Fruit fly (Drosophila melanogaster) whole organism, embryonic: ENCODE measurements around the gene Desat2.

Source experiments
- Awh ChIP-seq: fragments of 200-800 bp; sonication (Bioruptor generic); IDR thresholded peaks from 2 replicates; pipeline ENCODE4, ENCODE4 v1.3.6; 2022; ENCODE audit warnings: missing biosample characterization, missing genetic modification characterization
- Bdp1 ChIP-seq: fragments of 200-800 bp; sonication (Bioruptor generic); optimal IDR thresholded peaks from 3 replicates; lab custom pipeline; 2016; ENCODE audit warnings: missing biosample characterization, missing genetic modification characterization
- Bgb ChIP-seq: fragments of 200-800 bp; sonication (Bioruptor generic); IDR thresholded peaks from 2 replicates; pipeline ENCODE4 v1.3.6; 2022; ENCODE audit warnings: missing biosample characterization, missing genetic modification characterization; ENCODE audit not compliant: partially characterized antibody
- CG10462 ChIP-seq: fragments of 200-800 bp; sonication (Bioruptor generic); optimal IDR thresholded peaks from 2 replicates; lab custom pipeline; 2016; ENCODE audit warnings: missing biosample characterization, missing genetic modification characterization
- CG11398 ChIP-seq: fragments of 200-800 bp; sonication (Bioruptor generic); optimal IDR thresholded peaks from 2 replicates; lab custom pipeline; 2016; ENCODE audit warnings: missing biosample characterization, missing genetic modification characterization
- CG15601 ChIP-seq: fragments of 200-800 bp; sonication (Bioruptor generic); optimal IDR thresholded peaks from 3 replicates; lab custom pipeline; 2019; ENCODE audit warnings: missing biosample characterization, mild to moderate bottlenecking, missing genetic modification characterization, moderate library complexity
- CG1603 ChIP-seq: fragments of 200-800 bp; sonication (Bioruptor generic); optimal IDR thresholded peaks from 2 replicates; lab custom pipeline; 2019; ENCODE audit warnings: missing biosample characterization, mild to moderate bottlenecking, missing genetic modification characterization, moderate library complexity
- CG17186 ChIP-seq: fragments of 200-800 bp; sonication (Bioruptor generic); optimal IDR thresholded peaks from 3 replicates; lab custom pipeline; 2017; ENCODE audit warnings: missing biosample characterization, missing genetic modification reagents, missing genetic modification characterization
- CG17802 ChIP-seq: fragments of 200-800 bp; sonication (Bioruptor generic); optimal IDR thresholded peaks from 2 replicates; lab custom pipeline; 2018; ENCODE audit warnings: missing biosample characterization, mild to moderate bottlenecking, missing genetic modification characterization, moderate library complexity
- CG30020 ChIP-seq: fragments of 200-800 bp; optimal IDR thresholded peaks from 2 replicates; lab custom pipeline; 2019; ENCODE audit warnings: missing biosample characterization, mild to moderate bottlenecking, missing genetic modification characterization, moderate library complexity
- CG31224 ChIP-seq: fragments of 200-800 bp; sonication (Bioruptor generic); IDR thresholded peaks from 2 replicates; pipeline ENCODE4 v1.3.6; 2022; ENCODE audit warnings: missing biosample characterization, missing genetic modification characterization
- CG3163 ChIP-seq: fragments of 200-800 bp; sonication (Bioruptor generic); optimal IDR thresholded peaks from 3 replicates; lab custom pipeline; 2016; ENCODE audit warnings: missing biosample characterization, missing genetic modification characterization
- CG34376 ChIP-seq: fragments of 200-800 bp; sonication (Bioruptor generic); optimal IDR thresholded peaks from 2 replicates; lab custom pipeline; 2018; ENCODE audit warnings: missing biosample characterization, mild to moderate bottlenecking, missing genetic modification characterization
- CG43689 ChIP-seq: fragments of 200-800 bp; sonication (Bioruptor generic); IDR thresholded peaks from 2 replicates; pipeline ENCODE4 v1.3.6; 2022; ENCODE audit warnings: missing biosample characterization, missing genetic modification characterization
- CG4617 ChIP-seq: fragments of 200-800 bp; sonication (Bioruptor generic); optimal IDR thresholded peaks from 3 replicates; lab custom pipeline; 2016; ENCODE audit warnings: missing biosample characterization, missing genetic modification characterization, borderline replicate concordance
- CG4854 ChIP-seq: fragments of 200-800 bp; sonication (Bioruptor generic); optimal IDR thresholded peaks from 2 replicates; lab custom pipeline; 2016; ENCODE audit warnings: missing biosample characterization, missing genetic modification characterization, inconsistent platforms
- CG6254 ChIP-seq: fragments of 200-800 bp; sonication (Bioruptor generic); optimal IDR thresholded peaks from 3 replicates; lab custom pipeline; 2017; ENCODE audit warnings: mild to moderate bottlenecking, missing biosample characterization, missing genetic modification reagents, missing genetic modification characterization
- CG6689 ChIP-seq: fragments of 200-800 bp; sonication (Bioruptor generic); IDR thresholded peaks from 2 replicates; pipeline ENCODE4 v1.3.6; 2022; ENCODE audit warnings: missing biosample characterization, missing genetic modification characterization
- CG6791 ChIP-seq: fragments of 200-800 bp; sonication (Bioruptor generic); IDR thresholded peaks from 3 replicates; pipeline ENCODE4 v1.3.6; 2022; ENCODE audit warnings: missing biosample characterization, missing genetic modification characterization; ENCODE audit not compliant: partially characterized antibody
- CG8359 ChIP-seq: fragments of 200-800 bp; sonication (Bioruptor generic); optimal IDR thresholded peaks from 2 replicates; lab custom pipeline; 2017; ENCODE audit warnings: missing biosample characterization, mild to moderate bottlenecking, missing genetic modification characterization, borderline replicate concordance
- CG9437 ChIP-seq: fragments of 200-800 bp; sonication (Bioruptor generic); optimal IDR thresholded peaks from 2 replicates; lab custom pipeline; 2018; ENCODE audit warnings: missing biosample characterization, mild to moderate bottlenecking, missing genetic modification characterization
- CG9797 ChIP-seq: fragments of 200-800 bp; sonication (Bioruptor generic); optimal IDR thresholded peaks from 3 replicates; lab custom pipeline; 2018; ENCODE audit warnings: missing biosample characterization, mild to moderate bottlenecking, missing genetic modification characterization
- CG9817 ChIP-seq: fragments of 200-800 bp; sonication (Bioruptor generic); optimal IDR thresholded peaks from 2 replicates; lab custom pipeline; 2018; ENCODE audit warnings: missing biosample characterization, mild to moderate bottlenecking, missing genetic modification characterization, moderate library complexity
- D19A ChIP-seq: fragments of 200-800 bp; optimal IDR thresholded peaks from 3 replicates; lab custom pipeline; 2019; ENCODE audit warnings: missing biosample characterization, mild to moderate bottlenecking, missing genetic modification characterization, moderate library complexity
- Deaf1 ChIP-seq: fragments of 200-800 bp; optimal IDR thresholded peaks from 3 replicates; lab custom pipeline; 2019; ENCODE audit warnings: missing biosample characterization, mild to moderate bottlenecking, missing genetic modification characterization, moderate library complexity
- E2f2 ChIP-seq: fragments of 200-800 bp; sonication (Bioruptor generic); IDR thresholded peaks from 2 replicates; pipeline ENCODE4 v1.3.6; 2022; ENCODE audit warnings: missing biosample characterization, missing genetic modification characterization
- MBD-R2 ChIP-seq: fragments of 200-800 bp; sonication (Bioruptor generic); IDR thresholded peaks from 2 replicates; pipeline ENCODE4 v1.3.6; 2022; ENCODE audit warnings: missing biosample characterization, missing genetic modification characterization
- Med ChIP-seq: fragments of 200-800 bp; sonication (Bioruptor generic); peaks from one replicate; lab custom pipeline; 2016; ENCODE audit warnings: missing biosample characterization, missing genetic modification characterization, mild to moderate bottlenecking, inconsistent platforms, moderate library complexity
- NC2α ChIP-seq: fragments of 200-800 bp; sonication (Bioruptor generic); optimal IDR thresholded peaks from 2 replicates; lab custom pipeline; 2016; ENCODE audit warnings: missing biosample characterization, missing genetic modification characterization
- Rfx ChIP-seq: fragments of 200-800 bp; sonication (Bioruptor generic); IDR thresholded peaks from 2 replicates; pipeline ENCODE4 v1.3.6; 2022; ENCODE audit warnings: missing biosample characterization, missing genetic modification characterization
- Spps ChIP-seq: fragments of 200-800 bp; sonication (Bioruptor generic); optimal IDR thresholded peaks from 2 replicates; lab custom pipeline; 2018; ENCODE audit warnings: missing biosample characterization, mild to moderate bottlenecking, missing genetic modification characterization
- Sry-β ChIP-seq: fragments of 200-800 bp; sonication (Bioruptor generic); optimal IDR thresholded peaks from 2 replicates; lab custom pipeline; 2018; ENCODE audit warnings: missing biosample characterization, mild to moderate bottlenecking, missing genetic modification characterization, moderate library complexity
- ase ChIP-seq: fragments of 200-800 bp; sonication (Bioruptor generic); IDR thresholded peaks from 3 replicates; pipeline ENCODE4 v1.3.6; 2022; ENCODE audit warnings: missing biosample characterization, missing genetic modification characterization
- ato ChIP-seq: fragments of 200-800 bp; sonication (Bioruptor generic); IDR thresholded peaks from 2 replicates; pipeline ENCODE4 v1.3.6; 2022; ENCODE audit warnings: missing biosample characterization, missing genetic modification characterization; ENCODE audit not compliant: partially characterized antibody
- bigmax ChIP-seq: fragments of 200-800 bp; sonication (Bioruptor generic); optimal IDR thresholded peaks from 2 replicates; lab custom pipeline; 2018; ENCODE audit warnings: missing biosample characterization, mild to moderate bottlenecking, missing genetic modification characterization
- ci ChIP-seq: fragments of 200-800 bp; sonication (Bioruptor generic); IDR thresholded peaks from 3 replicates; pipeline ENCODE4 v1.3.6; 2022; ENCODE audit warnings: missing biosample characterization, missing genetic modification characterization
- crp ChIP-seq, 2 experiments: fragments of 200-800 bp; sonication (Bioruptor generic); optimal IDR thresholded peaks; 2 replicates in 1 of 2; 3 replicates in 1 of 2; lab custom pipeline; 2017; ENCODE audit warnings: missing biosample characterization in 2 of 2, missing genetic modification characterization in 2 of 2, mild to moderate bottlenecking in 1 of 2, moderate library complexity in 1 of 2
- dimm ChIP-seq: fragments of 200-800 bp; sonication (Bioruptor generic); IDR thresholded peaks from 2 replicates; pipeline ENCODE4 v1.3.6; 2022; ENCODE audit warnings: missing biosample characterization, missing genetic modification characterization
- dmrt11E ChIP-seq: fragments of 200-800 bp; sonication (Bioruptor generic); optimal IDR thresholded peaks from 3 replicates; lab custom pipeline; 2018; ENCODE audit warnings: missing biosample characterization, mild to moderate bottlenecking, missing genetic modification characterization, moderate library complexity
- ftz-f1 ChIP-seq: fragments of 200-800 bp; sonication (Bioruptor generic); optimal IDR thresholded peaks from 2 replicates; lab custom pipeline; 2016; ENCODE audit warnings: missing biosample characterization, missing genetic modification characterization
- gsb-n ChIP-seq: fragments of 200-800 bp; sonication (Bioruptor generic); optimal IDR thresholded peaks from 3 replicates; lab custom pipeline; 2018; ENCODE audit warnings: missing biosample characterization, mild to moderate bottlenecking, missing genetic modification characterization
- lab ChIP-seq: fragments of 200-800 bp; sonication (Bioruptor generic); optimal IDR thresholded peaks from 3 replicates; lab custom pipeline; 2017; ENCODE audit warnings: missing biosample characterization, missing genetic modification characterization, mild to moderate bottlenecking, moderate library complexity, missing genetic modification reagents
- nmo ChIP-seq: fragments of 200-800 bp; sonication (Bioruptor generic); optimal IDR thresholded peaks from 2 replicates; lab custom pipeline; 2018; ENCODE audit warnings: missing biosample characterization, mild to moderate bottlenecking, missing genetic modification characterization, moderate library complexity
- pb ChIP-seq: fragments of 200-800 bp; sonication (Bioruptor generic); optimal IDR thresholded peaks from 3 replicates; lab custom pipeline; 2016; ENCODE audit warnings: missing biosample characterization, missing genetic modification characterization
- pros ChIP-seq: fragments of 200-800 bp; sonication (Bioruptor generic); optimal IDR thresholded peaks from 3 replicates; lab custom pipeline; 2019; ENCODE audit warnings: missing biosample characterization, mild to moderate bottlenecking, missing genetic modification characterization, moderate library complexity
- psq ChIP-seq: fragments of 200-800 bp; sonication (Bioruptor generic); optimal IDR thresholded peaks from 2 replicates; lab custom pipeline; 2017; ENCODE audit warnings: missing biosample characterization, missing genetic modification characterization
- sr ChIP-seq: fragments of 200-800 bp; sonication (Bioruptor generic); IDR thresholded peaks from 3 replicates; pipeline ENCODE4 v1.3.6; 2022; ENCODE audit warnings: missing biosample characterization, missing genetic modification characterization
- tgo ChIP-seq: fragments of 200-800 bp; sonication (Bioruptor generic); IDR thresholded peaks from 3 replicates; pipeline ENCODE4 v1.3.6; 2022; ENCODE audit warnings: missing biosample characterization, missing genetic modification characterization
- trem ChIP-seq: fragments of 200-800 bp; optimal IDR thresholded peaks from 3 replicates; lab custom pipeline; 2019; ENCODE audit warnings: missing biosample characterization, mild to moderate bottlenecking, missing genetic modification characterization, moderate library complexity
- z ChIP-seq: fragments of 200-800 bp; sonication (Bioruptor generic); IDR thresholded peaks from 3 replicates; pipeline ENCODE4 v1.3.6; 2022; ENCODE audit warnings: missing biosample characterization, missing genetic modification characterization

Desat2 gene

dm6 chr3R:12459879-12460522 lies 24.0 kb downstream of the Desat2 start, which contains the start of the genes CG5961 and Polr3C (continued):
- no peak for TF ChIP-seq CG4854
- TF ChIP-seq CG30020 (tag; lab: Kevin White, UChicago), result peak; percentile 13
- TF ChIP-seq CG6689 (GFP tag; lab: Robert Waterston, UW), result no peak
- TF ChIP-seq Bdp1, result no peak
- TF ChIP-seq CG31224 (GFP tag; lab: Robert Waterston, UW), result no peak
- TF ChIP-seq CG17186 (GFP tag; lab: Kevin White, UChicago), result peak; percentile 26
- TF ChIP-seq Bgb (GFP tag; lab: Robert Waterston, UW), result no peak
- no peak for TF ChIP-seq CG11398
- peak; percentile 35 for TF ChIP-seq CG3163 (GFP tag; lab: Kevin White, UChicago)
- TF ChIP-seq CG1603 (tag; lab: Kevin White, UChicago), result no peak
- TF ChIP-seq pros (GFP tag; lab: Kevin White, UChicago), result peak; percentile 14
- TF ChIP-seq Spps (tag; lab: Kevin White, UChicago), result no peak
- TF ChIP-seq CG10462 (GFP tag; lab: Kevin White, UChicago), result no peak
- no peak for TF ChIP-seq NC2α
- peak; percentile 62 for TF ChIP-seq CG9797 (GFP tag; lab: Kevin White, UChicago)
- TF ChIP-seq ci, result no peak
- TF ChIP-seq Med (GFP tag; lab: Kevin White, UChicago), result peak; percentile 74
- peak; percentile 61 for TF ChIP-seq CG15601
- TF ChIP-seq bigmax, result peak; percentile 74
- TF ChIP-seq Rfx, result no peak
- TF ChIP-seq trem, result peak; percentile 61
- TF ChIP-seq crp (GFP tag; optimal IDR thresholded peaks at IDR 0.05; lab: Kevin White, UChicago), result peak; percentile 18 to 93
- peak; percentile 42 for TF ChIP-seq nmo
- TF ChIP-seq ftz-f1 (GFP tag; lab: Kevin White, UChicago), result no peak
- no peak for TF ChIP-seq lab (GFP tag; lab: Kevin White, UChicago)
- TF ChIP-seq dmrt11E (tag; lab: Kevin White, UChicago), result no peak
- peak; percentile 80 for TF ChIP-seq psq (GFP tag; lab: Kevin White, UChicago)
- TF ChIP-seq CG8359, result no peak
- TF ChIP-seq tgo (GFP tag; lab: Robert Waterston, UW), result no peak
- TF ChIP-seq CG43689 (GFP tag; lab: Robert Waterston, UW), result no peak
- peak; percentile 61 for TF ChIP-seq D19A
- no peak for TF ChIP-seq CG9437 (GFP tag; lab: Kevin White, UChicago)
- peak; percentile 10 for TF ChIP-seq CG4617 (GFP tag; lab: Kevin White, UChicago)
- no peak for TF ChIP-seq Awh (GFP tag; lab: Robert Waterston, UW)
- no peak for TF ChIP-seq ato (GFP tag; lab: Robert Waterston, UW)
- no peak for TF ChIP-seq pb (GFP tag; lab: Kevin White, UChicago)
- TF ChIP-seq ase (GFP tag; lab: Robert Waterston, UW), result no peak
- peak; percentile 24 for TF ChIP-seq CG34376 (GFP tag; lab: Kevin White, UChicago)
- TF ChIP-seq Sry-β (GFP tag; lab: Kevin White, UChicago), result no peak
- no peak for TF ChIP-seq Deaf1 (tag; lab: Kevin White, UChicago)
- no peak for TF ChIP-seq CG6254 (GFP tag; lab: Kevin White, UChicago)
- TF ChIP-seq CG6791 (GFP tag; lab: Robert Waterston, UW), result 0 out of 3 replicates have a peak, but pooled peaks have one; percentile 19
- TF ChIP-seq CG9817, result no peak
- no peak for TF ChIP-seq dimm (GFP tag; lab: Robert Waterston, UW)
- peak; percentile 69 for TF ChIP-seq MBD-R2 (GFP tag; lab: Robert Waterston, UW)
- TF ChIP-seq CG17802, result no peak
- peak; percentile 75 for TF ChIP-seq E2f2 (GFP tag; lab: Robert Waterston, UW)
- no peak for TF ChIP-seq z (GFP tag; lab: Robert Waterston, UW)
- no peak for TF ChIP-seq gsb-n (tag; lab: Kevin White, UChicago)
- no peak for TF ChIP-seq sr (GFP tag; lab: Robert Waterston, UW)
